Worm (Caenorhabditis elegans) whole organism, young adult: ENCODE measurements around the gene eat-4.

Experiments used
- B0019.2 ChIP-seq: fragments of 200-800 bp; sonication (Bioruptor generic); conservative IDR thresholded peaks from 2 replicates; pipeline ENCODE4 v1.3.6; 2022; ENCODE audit warnings: missing genetic modification reagents, missing genetic modification characterization, missing compliant biosample characterization
- C06A6.2 ChIP-seq: fragments of 200-800 bp; sonication (Bioruptor generic); conservative IDR thresholded peaks from 2 replicates; pipeline ENCODE4 v1.3.6; 2022; ENCODE audit warnings: missing genetic modification characterization, missing compliant biosample characterization
- F10E7.11 ChIP-seq: sonication (generic microtip); optimal IDR thresholded peaks from 2 replicates; lab custom pipeline; 2017; ENCODE audit warnings: mild to moderate bottlenecking, missing genetic modification characterization, moderate library complexity, missing compliant biosample characterization
- F22D6.2 ChIP-seq: sonication (generic microtip); optimal IDR thresholded peaks from 2 replicates; lab custom pipeline; 2016; ENCODE audit warnings: mild to moderate bottlenecking, missing genetic modification characterization, missing compliant biosample characterization
- F23B12.7 ChIP-seq: sonication (generic microtip); optimal IDR thresholded peaks from 2 replicates; lab custom pipeline; 2017; ENCODE audit warnings: missing genetic modification characterization, mild to moderate bottlenecking, missing compliant biosample characterization, antibody characterized with exemption, moderate library complexity; ENCODE audit not compliant: insufficient read depth
- F52B5.7 ChIP-seq: sonication (generic microtip); optimal IDR thresholded peaks from 2 replicates; lab custom pipeline; 2016; ENCODE audit warnings: mild to moderate bottlenecking, missing genetic modification characterization, missing compliant biosample characterization
- F57A8.1 ChIP-seq: fragments of 200-800 bp; sonication (Bioruptor generic); optimal IDR thresholded peaks from 2 replicates; lab custom pipeline; 2018; ENCODE audit warnings: mild to moderate bottlenecking, missing genetic modification characterization, moderate library complexity, missing compliant biosample characterization
- K11D2.4 ChIP-seq: fragments of 200-800 bp; sonication (Bioruptor generic); IDR thresholded peaks from 2 replicates; pipeline ENCODE4 v1.3.6; 2022; ENCODE audit warnings: missing genetic modification reagents, missing genetic modification characterization, missing compliant biosample characterization
- T07F8.4 ChIP-seq: sonication (generic microtip); optimal IDR thresholded peaks from 2 replicates; lab custom pipeline; 2016; ENCODE audit warnings: mild to moderate bottlenecking, missing genetic modification characterization, moderate library complexity, missing compliant biosample characterization
- Y56A3A.18 ChIP-seq: fragments of 200-800 bp; sonication (Bioruptor generic); IDR thresholded peaks from 2 replicates; pipeline ENCODE4 v1.3.6; 2022; ENCODE audit warnings: missing genetic modification reagents, missing genetic modification characterization, missing compliant biosample characterization
- Y79H2A.3 ChIP-seq: fragments of 200-800 bp; sonication (Bioruptor generic); conservative IDR thresholded peaks from 2 replicates; pipeline ENCODE4 v1.3.6; 2022; ENCODE audit warnings: missing genetic modification reagents, missing genetic modification characterization, missing compliant biosample characterization
- akir-1 ChIP-seq: fragments of 200-800 bp; sonication (Bioruptor generic); optimal IDR thresholded peaks from 2 replicates; lab custom pipeline; 2018; ENCODE audit warnings: mild to moderate bottlenecking, missing genetic modification characterization, moderate library complexity, missing compliant biosample characterization
- attf-3 ChIP-seq: fragments of 200-800 bp; sonication (Bioruptor generic); conservative IDR thresholded peaks from 2 replicates; pipeline ENCODE4 v1.3.6; 2022; ENCODE audit warnings: missing genetic modification reagents, missing genetic modification characterization, missing compliant biosample characterization
- attf-5 ChIP-seq: fragments of 200-800 bp; sonication (Bioruptor generic); optimal IDR thresholded peaks from 2 replicates; lab custom pipeline; 2018; ENCODE audit warnings: mild to moderate bottlenecking, missing genetic modification characterization, missing compliant biosample characterization
- bed-1 ChIP-seq: fragments of 200-800 bp; sonication (Bioruptor generic); IDR thresholded peaks from 2 replicates; pipeline ENCODE4 v1.3.6; 2022; ENCODE audit warnings: missing genetic modification reagents, missing genetic modification characterization, missing compliant biosample characterization
- ceh-27 ChIP-seq: fragments of 200-800 bp; sonication (Bioruptor generic); optimal IDR thresholded peaks from 2 replicates; lab custom pipeline; 2018; ENCODE audit warnings: mild to moderate bottlenecking, missing genetic modification characterization, moderate library complexity, missing compliant biosample characterization
- dox-1 ChIP-seq: fragments of 200-800 bp; sonication (Bioruptor generic); IDR thresholded peaks from 2 replicates; pipeline ENCODE4 v1.3.6; 2022; ENCODE audit warnings: missing genetic modification reagents, missing genetic modification characterization, missing compliant biosample characterization
- dpl-1 ChIP-seq: fragments of 150-350 bp; optimal IDR thresholded peaks from 2 replicates; lab custom pipeline; 2014; ENCODE audit warnings: missing biosample characterization, missing genetic modification reagents, missing genetic modification characterization
- egl-44 ChIP-seq: fragments of 200-800 bp; sonication (Bioruptor generic); IDR thresholded peaks from 2 replicates; pipeline ENCODE4 v1.3.6; 2022; ENCODE audit warnings: missing genetic modification reagents, missing genetic modification characterization, missing compliant biosample characterization
- egrh-3 ChIP-seq: fragments of 200-800 bp; sonication (Bioruptor generic); IDR thresholded peaks from 2 replicates; pipeline ENCODE4 v1.3.6; 2022; ENCODE audit warnings: missing genetic modification reagents, missing genetic modification characterization, missing compliant biosample characterization
- ekl-4 ChIP-seq: fragments of 200-800 bp; sonication (Bioruptor generic); IDR thresholded peaks from 2 replicates; pipeline ENCODE4 v1.3.6; 2022; ENCODE audit warnings: missing genetic modification reagents, missing genetic modification characterization, missing compliant biosample characterization
- ets-4 ChIP-seq: fragments of 200-800 bp; sonication (Bioruptor generic); optimal IDR thresholded peaks from 2 replicates; lab custom pipeline; 2018; ENCODE audit warnings: mild to moderate bottlenecking, missing genetic modification characterization, missing compliant biosample characterization
- let-526 ChIP-seq: fragments of 200-800 bp; sonication (Bioruptor generic); IDR thresholded peaks from 2 replicates; pipeline ENCODE4 v1.3.6; 2022; ENCODE audit warnings: missing genetic modification reagents, missing genetic modification characterization, missing compliant biosample characterization
- let-607 ChIP-seq, 2 experiments: fragments of 200-800 bp in 1 of 2; sonication (Bioruptor generic) in 1 of 2; sonication (generic microtip) in 1 of 2; optimal IDR thresholded peaks; 2 replicates each; lab custom pipeline; 2016 to 2018; ENCODE audit warnings: mild to moderate bottlenecking in 2 of 2, missing compliant biosample characterization in 2 of 2, missing genetic modification characterization in 2 of 2, moderate library complexity in 2 of 2, missing genotype in 1 of 2
- lin-35 ChIP-seq, 3 experiments: fragments of 150-350 bp in 2 of 3; sonication (generic microtip) in 1 of 3; optimal IDR thresholded peaks; 2 replicates each; lab custom pipeline; 2014 to 2018; ENCODE audit warnings: missing biosample characterization in 3 of 3, missing genetic modification characterization in 3 of 3, missing genetic modification reagents in 3 of 3
- lin-40 ChIP-seq: sonication (generic microtip); optimal IDR thresholded peaks from 2 replicates; lab custom pipeline; 2016; ENCODE audit warnings: missing genetic modification characterization, mild to moderate bottlenecking, missing compliant biosample characterization, missing genotype, missing genetic modification reagents
- lir-1 ChIP-seq: fragments of 200-800 bp; sonication (Bioruptor generic); conservative IDR thresholded peaks from 2 replicates; pipeline ENCODE4 v1.3.6; 2022; ENCODE audit warnings: missing genetic modification reagents, missing genetic modification characterization, missing compliant biosample characterization
- lsl-1 ChIP-seq: fragments of 200-800 bp; sonication (Bioruptor generic); optimal IDR thresholded peaks from 2 replicates; lab custom pipeline; 2018; ENCODE audit warnings: mild to moderate bottlenecking, missing genetic modification characterization, moderate library complexity, missing compliant biosample characterization
- mcd-1 ChIP-seq: fragments of 200-800 bp; sonication (Bioruptor generic); IDR thresholded peaks from 2 replicates; pipeline ENCODE4 v1.3.6; 2022; ENCODE audit warnings: missing genetic modification reagents, missing genetic modification characterization, missing compliant biosample characterization
- nfya-2 ChIP-seq: fragments of 200-800 bp; sonication (Bioruptor generic); IDR thresholded peaks from 2 replicates; pipeline ENCODE4 v1.3.6; 2022; ENCODE audit warnings: missing genetic modification reagents, missing genetic modification characterization, missing compliant biosample characterization
- nhr-120 ChIP-seq: fragments of 200-800 bp; sonication (Bioruptor generic); IDR thresholded peaks from 2 replicates; pipeline ENCODE4 v1.3.6; 2022; ENCODE audit warnings: missing genetic modification characterization, missing compliant biosample characterization
- nhr-179 ChIP-seq: sonication (generic microtip); optimal IDR thresholded peaks from 2 replicates; lab custom pipeline; 2016; ENCODE audit warnings: mild to moderate bottlenecking, missing genetic modification characterization, missing compliant biosample characterization
- nhr-80 ChIP-seq: sonication (generic microtip); optimal IDR thresholded peaks from 2 replicates; lab custom pipeline; 2016; ENCODE audit warnings: missing genetic modification characterization, missing compliant biosample characterization
- nhr-90 ChIP-seq: sonication (generic microtip); optimal IDR thresholded peaks from 2 replicates; lab custom pipeline; 2016; ENCODE audit warnings: missing genotype, mild to moderate bottlenecking, missing genetic modification characterization, missing compliant biosample characterization
- rcor-1 ChIP-seq: fragments of 200-800 bp; sonication (Bioruptor generic); IDR thresholded peaks from 2 replicates; pipeline ENCODE4 v1.3.6; 2022; ENCODE audit warnings: missing genetic modification reagents, missing genetic modification characterization, missing compliant biosample characterization
- snpc-3.4 ChIP-seq: sonication (generic microtip); optimal IDR thresholded peaks from 2 replicates; lab custom pipeline; 2017; ENCODE audit warnings: missing genetic modification characterization, mild to moderate bottlenecking, missing compliant biosample characterization, antibody characterized with exemption, moderate library complexity, missing genotype, missing genetic modification reagents
- snpc-4 ChIP-seq, 5 experiments: fragments of 150-350 bp in 1 of 5; sonication (generic microtip) in 4 of 5; optimal IDR thresholded peaks; 2 replicates each; lab custom pipeline; 2014 to 2018; ENCODE audit warnings: missing genetic modification characterization in 5 of 5, missing biosample characterization in 3 of 5, antibody characterized with exemption in 2 of 5, mild to moderate bottlenecking in 2 of 5, missing compliant biosample characterization in 2 of 5, missing genotype in 2 of 5, moderate library complexity in 2 of 5, missing genetic modification reagents in 1 of 5
- tlf-1 ChIP-seq: fragments of 200-800 bp; sonication (Bioruptor generic); optimal IDR thresholded peaks from 2 replicates; lab custom pipeline; 2018; ENCODE audit warnings: mild to moderate bottlenecking, missing genetic modification characterization, missing compliant biosample characterization
- zim-3 ChIP-seq: sonication (generic microtip); optimal IDR thresholded peaks from 2 replicates; lab custom pipeline; 2017; ENCODE audit warnings: mild to moderate bottlenecking, missing genetic modification characterization, moderate library complexity, missing compliant biosample characterization
- ztf-22 ChIP-seq: fragments of 200-800 bp; sonication (Bioruptor generic); optimal IDR thresholded peaks from 2 replicates; lab custom pipeline; 2018; ENCODE audit warnings: mild to moderate bottlenecking, missing genetic modification characterization, moderate library complexity, missing compliant biosample characterization
- ztf-25 ChIP-seq: fragments of 200-800 bp; sonication (Bioruptor generic); IDR thresholded peaks from 2 replicates; pipeline ENCODE4 v1.3.6; 2022; ENCODE audit warnings: missing genetic modification reagents, missing genetic modification characterization, missing compliant biosample characterization
- ztf-3 ChIP-seq: fragments of 200-800 bp; sonication (Bioruptor generic); optimal IDR thresholded peaks from 2 replicates; lab custom pipeline; 2018; ENCODE audit warnings: mild to moderate bottlenecking, missing genetic modification characterization, missing compliant biosample characterization
- ztf-6 ChIP-seq: fragments of 200-800 bp; sonication (Bioruptor generic); IDR thresholded peaks from 2 replicates; pipeline ENCODE4 v1.3.6; 2022; ENCODE audit warnings: missing genetic modification reagents, missing genetic modification characterization, missing compliant biosample characterization

The eat-4 gene

ce11 chrIII:9101212-9101611 lies 35.5 kb upstream of the eat-4 start, which contains the start of gene ZK507.1:
Gene ZK507.1 (minus strand): TSS chrIII:9101312.
- TF ChIP-seq Y56A3A.18 (GFP tag; lab: Robert Waterston, UW) (no peak), nhr-80 (tag; lab: Kevin White, UChicago) (no peak), bed-1 (GFP tag; lab: Robert Waterston, UW) (no peak), attf-3 (GFP tag; lab: Robert Waterston, UW) (no peak), F52B5.7 (tag; lab: Kevin White, UChicago) (no peak), ets-4 (GFP tag; lab: Kevin White, UChicago) (no peak), F23B12.7 (tag; lab: Kevin White, UChicago) (no peak), ztf-3 (no peak), ekl-4 (GFP tag; lab: Robert Waterston, UW) (no peak), F10E7.11 (tag; lab: Kevin White, UChicago) (no peak), lir-1 (GFP tag; lab: Robert Waterston, UW) (no peak), K11D2.4 (no peak)
- TF ChIP-seq, all 124 proteins: peak for 0

ce11 chrIII:9103643-9104042 lies 33.0 kb upstream of the eat-4 start, which contains the start of gene dos-1:
Gene dos-1 (plus strand): TSS chrIII:9103943.
- TF ChIP-seq ztf-6 (GFP tag; lab: Robert Waterston, UW): no peak
- no peak for TF ChIP-seq F22D6.2 (tag; lab: Kevin White, UChicago)
- no peak for TF ChIP-seq attf-5
- TF ChIP-seq dpl-1 (GFP tag; lab: Kevin White, UChicago): no peak
- TF ChIP-seq snpc-4 (GFP tag; optimal IDR thresholded peaks at IDR 0.05; lab: Kevin White, UChicago): no peak
- no peak for TF ChIP-seq snpc-4 (tag; optimal IDR thresholded peaks at IDR 0.05; lab: Kevin White, UChicago)
- no peak for TF ChIP-seq nhr-90
- no peak for TF ChIP-seq dox-1 (GFP tag; lab: Robert Waterston, UW)
- TF ChIP-seq snpc-3.4: no peak
- no peak for TF ChIP-seq nhr-120 (GFP tag; lab: Robert Waterston, UW)
- no peak for TF ChIP-seq lsl-1 (GFP tag; lab: Kevin White, UChicago)
- TF ChIP-seq F57A8.1 (GFP tag; lab: Kevin White, UChicago): no peak
- TF ChIP-seq F52B5.7 (tag; lab: Kevin White, UChicago): no peak
- no peak for TF ChIP-seq Y79H2A.3 (GFP tag; lab: Robert Waterston, UW)
- no peak for TF ChIP-seq ztf-25 (GFP tag; lab: Robert Waterston, UW)
- TF ChIP-seq, all 124 proteins: peak for 0

ce11 chrIII:9104060-9104459 lies 32.6 kb upstream of the eat-4 start:
- peak; percentile 46; the same call in 1 of the 2 replicates for TF ChIP-seq egrh-3
- TF ChIP-seq mcd-1 (GFP tag; lab: Robert Waterston, UW): peak; percentile 72
- peak; percentile 60 for TF ChIP-seq zim-3 (tag; lab: Kevin White, UChicago)
- TF ChIP-seq let-526: peak; percentile 76; the same call in 1 of the 2 replicates
- peak; percentile 35 for TF ChIP-seq ceh-27 (GFP tag; lab: Kevin White, UChicago)
- no peak for TF ChIP-seq B0019.2 (GFP tag; lab: Robert Waterston, UW)
- no peak for TF ChIP-seq nhr-179 (tag; lab: Kevin White, UChicago)
- TF ChIP-seq nhr-80 (tag; lab: Kevin White, UChicago): peak; percentile 33
- TF ChIP-seq tlf-1: peak; percentile 27
- peak; percentile 74 for TF ChIP-seq F52B5.7 (tag; lab: Kevin White, UChicago)
- TF ChIP-seq egl-44 (GFP tag; lab: Robert Waterston, UW): peak; percentile 88
- TF ChIP-seq let-607 (tag; optimal IDR thresholded peaks at IDR 0.05; lab: Kevin White, UChicago): no peak
- TF ChIP-seq attf-3 (GFP tag; lab: Robert Waterston, UW): peak; percentile 64
- no peak for TF ChIP-seq K11D2.4
- no peak for TF ChIP-seq akir-1 (GFP tag; lab: Kevin White, UChicago)
- no peak for TF ChIP-seq bed-1 (GFP tag; lab: Robert Waterston, UW)
- TF ChIP-seq nfya-2 (GFP tag; lab: Robert Waterston, UW): no peak
- TF ChIP-seq Y79H2A.3 (GFP tag; lab: Robert Waterston, UW): 0 out of 2 replicates have a peak, but pooled peaks have one; percentile 57
- TF ChIP-seq ztf-22: no peak
- TF ChIP-seq lin-35 (GFP tag; optimal IDR thresholded peaks at IDR 0.05; lab: Kevin White, UChicago): no peak
- TF ChIP-seq C06A6.2 (GFP tag; lab: Robert Waterston, UW): no peak
- TF ChIP-seq T07F8.4 (tag; lab: Kevin White, UChicago): peak; percentile 56
- TF ChIP-seq lin-40 (tag; lab: Kevin White, UChicago): no peak
- TF ChIP-seq dox-1 (GFP tag; lab: Robert Waterston, UW): peak; percentile 81
- peak; percentile 68 for TF ChIP-seq rcor-1 (GFP tag; lab: Robert Waterston, UW)
